Worm (Caenorhabditis elegans): Measurements from ENCODE around the gene K02G10.5.

The K02G10.5 gene

DNA sequence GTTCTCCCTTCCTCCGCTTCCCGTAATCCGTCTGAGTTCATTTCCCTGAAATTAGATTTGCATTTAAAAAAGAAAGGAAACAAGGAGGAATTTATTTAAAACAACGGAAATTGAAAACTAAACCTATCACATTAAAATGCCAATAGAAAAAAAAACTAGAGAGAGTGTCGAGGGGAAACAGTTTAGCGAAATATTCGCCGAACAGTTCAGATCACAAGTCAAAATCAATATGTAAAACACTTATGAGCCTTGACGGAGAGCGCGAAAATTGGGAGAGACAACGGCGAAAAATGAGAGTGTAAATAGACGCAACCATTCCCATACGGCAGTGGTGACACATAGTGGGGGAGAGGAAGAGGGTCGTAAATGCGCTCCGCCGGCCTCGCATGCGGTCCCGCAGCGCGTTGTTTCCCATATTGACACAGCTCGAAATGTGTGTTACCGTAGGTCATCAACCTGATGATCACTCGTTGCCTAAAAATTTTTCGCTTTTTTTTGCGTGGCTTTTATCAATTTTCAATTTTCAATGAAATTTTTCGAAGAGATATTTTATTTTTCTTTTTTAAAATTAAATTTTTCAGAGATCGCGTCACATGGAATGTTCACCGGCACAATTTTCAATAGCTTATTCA lies 20.8 kb upstream of the K02G10.5 start, which contains the start of the genes dnj-14 and glit-1 (continued):
- TF ChIP-seq ceh-8 (GFP tag; optimal IDR thresholded peaks at IDR 0.05) (peak; percentile 9), irx-1 (tag; optimal IDR thresholded peaks at IDR 0.05) (peak; percentile 66), nhr-237 (tag; optimal IDR thresholded peaks at IDR 0.05) (peak; percentile 39), sup-37 (GFP tag; optimal IDR thresholded peaks at IDR 0.05) (peak; percentile 26), unc-30 (tag; optimal IDR thresholded peaks at IDR 0.05) (no peak), ceh-82 (tag; optimal IDR thresholded peaks at IDR 0.05) (peak; percentile 78 to 96 (median 80)), nhr-47 (tag; optimal IDR thresholded peaks at IDR 0.05) (peak; percentile 87), elt-3 (tag; optimal IDR thresholded peaks at IDR 0.05) (peak in 3 of 6 experiments; percentile 52 to 86 (median 66)), lin-13 (GFP tag; optimal IDR thresholded peaks at IDR 0.05) (peak; percentile 80), efl-3 (GFP tag; optimal IDR thresholded peaks at IDR 0.05) (no peak), egl-27 (tag; optimal IDR thresholded peaks at IDR 0.05) (peak in 1 of 2 experiments; percentile 4), pax-3 (tag; optimal IDR thresholded peaks at IDR 0.05) (peak; percentile 71), hpl-2 (GFP tag; optimal IDR thresholded peaks at IDR 0.05) (peak; percentile 72), swsn-7 (tag; optimal IDR thresholded peaks at IDR 0.05) (peak; percentile 89), fkh-10 (GFP tag; optimal IDR thresholded peaks at IDR 0.05) (peak; percentile 62), unc-86 (tag; optimal IDR thresholded peaks at IDR 0.05) (peak; percentile 74), mep-1 (tag; optimal IDR thresholded peaks at IDR 0.05) (peak; percentile 91), nhr-71 (tag; optimal IDR thresholded peaks at IDR 0.05) (peak; percentile 92), ztf-4 (tag; optimal IDR thresholded peaks at IDR 0.05) (peak; percentile 66), egl-13 (tag; optimal IDR thresholded peaks at IDR 0.05) (peak; percentile 28), fkh-4 (tag; optimal IDR thresholded peaks at IDR 0.05; ENCODE audit: borderline replicate concordance) (no peak), dsc-1 (tag; optimal IDR thresholded peaks at IDR 0.05) (peak; percentile 83), tlp-1 (tag; optimal IDR thresholded peaks at IDR 0.05) (no peak), nhr-85 (tag) (peak; percentile 93), hlh-4 (tag; optimal IDR thresholded peaks at IDR 0.05) (no peak), elt-2 (tag; optimal IDR thresholded peaks at IDR 0.05) (peak; percentile 76), snu-23 (GFP tag; optimal IDR thresholded peaks at IDR 0.05) (peak; percentile 95), nhr-77 (tag; optimal IDR thresholded peaks at IDR 0.05) (peak; percentile 93), skn-1 (tag; optimal IDR thresholded peaks at IDR 0.05) (peak; percentile 93), sox-4 (tag; optimal IDR thresholded peaks at IDR 0.05) (no peak), tbx-2 (tag; optimal IDR thresholded peaks at IDR 0.05) (peak; percentile 90), rnt-1 (tag; optimal IDR thresholded peaks at IDR 0.05) (peak; percentile 89), ceh-63 (GFP tag; optimal IDR thresholded peaks at IDR 0.05) (no peak), xbp-1 (tag; optimal IDR thresholded peaks at IDR 0.05) (peak; percentile 95), zag-1 (tag; optimal IDR thresholded peaks at IDR 0.05) (no peak), fos-1 (tag; optimal IDR thresholded peaks at IDR 0.05) (peak; percentile 78), nhr-12 (tag; optimal IDR thresholded peaks at IDR 0.05) (no peak), ces-1 (GFP tag; optimal IDR thresholded peaks at IDR 0.05) (no peak), ztf-11 (tag; optimal IDR thresholded peaks at IDR 0.05) (peak in 1 of 2 experiments; percentile 70), isw-1 (GFP tag; IDR thresholded peaks at IDR 0.05) (peak; percentile 86), vab-15 (tag; optimal IDR thresholded peaks at IDR 0.05) (peak; percentile 73), lsy-2 (tag; optimal IDR thresholded peaks at IDR 0.05) (peak; percentile 98 to 99), lin-15B (tag; optimal IDR thresholded peaks at IDR 0.05) (peak; percentile 92), jun-1 (tag; optimal IDR thresholded peaks at IDR 0.05) (peak; percentile 91), mab-9 (GFP tag; IDR thresholded peaks at IDR 0.05) (peak; percentile 74), nhr-19 (GFP tag; conservative IDR thresholded peaks at IDR 0.05) (peak; percentile 87), nhr-90 (tag; optimal IDR thresholded peaks at IDR 0.05; ENCODE audit: poor library complexity) (peak; percentile 82), zip-4 (GFP tag; optimal IDR thresholded peaks at IDR 0.05) (peak; percentile 21), sptf-1 (tag; optimal IDR thresholded peaks at IDR 0.05) (no peak)

Measured in whole organism, L1 larva.